Worm (Caenorhabditis elegans) whole organism, L2 larva: Measurements from ENCODE around the gene best-2.

Experiments
- C34F6.9 ChIP-seq: fragments of 150-350 bp; optimal IDR thresholded peaks from 2 replicates; lab custom pipeline; 2014; ENCODE audit warnings: missing biosample characterization, missing genetic modification characterization
- F13H6.1 ChIP-seq: sonication (generic microtip); optimal IDR thresholded peaks from 2 replicates; lab custom pipeline; 2016; ENCODE audit warnings: missing genetic modification characterization, missing compliant biosample characterization
- R02D3.7 ChIP-seq: fragments of 150-350 bp; optimal IDR thresholded peaks from 2 replicates; lab custom pipeline; 2014; ENCODE audit warnings: missing biosample characterization, missing genetic modification characterization
- ZK546.5 ChIP-seq: sonication (generic microtip); optimal IDR thresholded peaks from 2 replicates; lab custom pipeline; 2017; ENCODE audit warnings: missing biosample characterization, missing genetic modification characterization
- aly-2 ChIP-seq: fragments of 150-350 bp; optimal IDR thresholded peaks from 2 replicates; lab custom pipeline; 2014; ENCODE audit warnings: missing biosample characterization, missing genetic modification characterization
- blmp-1 ChIP-seq: sonication (generic microtip); optimal IDR thresholded peaks from 2 replicates; lab custom pipeline; 2017; ENCODE audit warnings: missing genetic modification characterization, mild to moderate bottlenecking, missing compliant biosample characterization, antibody characterized with exemption, moderate library complexity; ENCODE audit not compliant: insufficient read depth
- ceh-82 ChIP-seq: fragments of 150-350 bp; optimal IDR thresholded peaks from 2 replicates; lab custom pipeline; 2014; ENCODE audit warnings: missing biosample characterization, missing genetic modification characterization
- crh-2 ChIP-seq: sonication (generic microtip); optimal IDR thresholded peaks from 2 replicates; lab custom pipeline; 2017; ENCODE audit warnings: missing biosample characterization, missing genetic modification characterization
- dmd-4 ChIP-seq: sonication (generic microtip); optimal IDR thresholded peaks from 2 replicates; lab custom pipeline; 2017; ENCODE audit warnings: missing biosample characterization, missing genetic modification characterization
- elt-1 ChIP-seq: fragments of 150-350 bp; optimal IDR thresholded peaks from 2 replicates; lab custom pipeline; 2014; ENCODE audit warnings: missing biosample characterization, missing genetic modification characterization
- fos-1 ChIP-seq: fragments of 150-350 bp; optimal IDR thresholded peaks from 2 replicates; lab custom pipeline; 2014; ENCODE audit warnings: missing biosample characterization, missing genetic modification characterization
- lin-11 ChIP-seq: fragments of 150-350 bp; sonication (generic microtip); optimal IDR thresholded peaks from 2 replicates; lab custom pipeline; 2014; ENCODE audit warnings: missing biosample characterization, missing genetic modification characterization, inconsistent platforms, mixed read lengths
- lin-13 ChIP-seq: fragments of 150-350 bp; optimal IDR thresholded peaks from 2 replicates; lab custom pipeline; 2014; ENCODE audit warnings: missing biosample characterization, missing genetic modification reagents, missing genetic modification characterization
- lin-39 ChIP-seq: fragments of 150-350 bp; optimal IDR thresholded peaks from 2 replicates; lab custom pipeline; 2014; ENCODE audit warnings: missing biosample characterization, missing genetic modification reagents, missing genetic modification characterization
- lsy-2 ChIP-seq, 2 experiments: fragments of 150-350 bp in 1 of 2; sonication (generic microtip) in 1 of 2; optimal IDR thresholded peaks; 2 replicates each; lab custom pipeline; 2014 to 2017; ENCODE audit warnings: missing biosample characterization in 2 of 2, missing genetic modification characterization in 2 of 2
- mab-5 ChIP-seq: fragments of 150-350 bp; optimal IDR thresholded peaks from 2 replicates; lab custom pipeline; 2014; ENCODE audit warnings: missing biosample characterization, missing genetic modification characterization
- mbf-1 ChIP-seq: sonication (generic microtip); optimal IDR thresholded peaks from 2 replicates; lab custom pipeline; 2017; ENCODE audit warnings: missing biosample characterization, missing genetic modification characterization
- mdl-1 ChIP-seq, 2 experiments: fragments of 150-350 bp in 1 of 2; sonication (generic microtip) in 1 of 2; optimal IDR thresholded peaks; 2 replicates each; lab custom pipeline; 2017; ENCODE audit warnings: missing biosample characterization in 2 of 2, missing genetic modification characterization in 2 of 2
- nhr-10 ChIP-seq: sonication (generic microtip); optimal IDR thresholded peaks from 2 replicates; lab custom pipeline; 2017; ENCODE audit warnings: missing biosample characterization, missing genetic modification characterization
- nhr-11 ChIP-seq: fragments of 150-350 bp; optimal IDR thresholded peaks from 2 replicates; lab custom pipeline; 2014; ENCODE audit warnings: missing biosample characterization, missing genetic modification characterization
- nhr-129 ChIP-seq: fragments of 150-350 bp; optimal IDR thresholded peaks from 2 replicates; lab custom pipeline; 2014; ENCODE audit warnings: missing biosample characterization, missing genetic modification characterization
- nhr-21 ChIP-seq: fragments of 150-350 bp; optimal IDR thresholded peaks from 2 replicates; lab custom pipeline; 2014; ENCODE audit warnings: missing biosample characterization, missing genetic modification characterization
- nhr-23 ChIP-seq: fragments of 150-350 bp; optimal IDR thresholded peaks from 2 replicates; lab custom pipeline; 2014; ENCODE audit warnings: missing biosample characterization, missing genetic modification reagents, missing genetic modification characterization
- nhr-237 ChIP-seq: fragments of 150-350 bp; optimal IDR thresholded peaks from 2 replicates; lab custom pipeline; 2014; ENCODE audit warnings: missing biosample characterization, missing genetic modification characterization
- nhr-25 ChIP-seq: fragments of 150-350 bp; sonication (generic microtip); optimal IDR thresholded peaks from 3 replicates; lab custom pipeline; 2014; ENCODE audit warnings: missing biosample characterization, missing genetic modification characterization
- nhr-6 ChIP-seq: fragments of 150-350 bp; optimal IDR thresholded peaks from 2 replicates; lab custom pipeline; 2014; ENCODE audit warnings: missing biosample characterization, missing genetic modification characterization
- sem-4 ChIP-seq: fragments of 150-350 bp; optimal IDR thresholded peaks from 2 replicates; lab custom pipeline; 2014; ENCODE audit warnings: missing biosample characterization, missing genetic modification reagents, missing genetic modification characterization
- skn-1 ChIP-seq: sonication (generic microtip); optimal IDR thresholded peaks from 2 replicates; lab custom pipeline; 2017; ENCODE audit warnings: missing biosample characterization, missing genetic modification characterization
- sma-3 ChIP-seq: sonication (generic microtip); optimal IDR thresholded peaks from 2 replicates; lab custom pipeline; 2016; ENCODE audit warnings: missing genetic modification reagents, missing genetic modification characterization, missing compliant biosample characterization
- sma-9 ChIP-seq, 2 experiments: fragments of 150-350 bp in 1 of 2; sonication (generic microtip) in 1 of 2; optimal IDR thresholded peaks; 2 replicates each; lab custom pipeline; 2014 to 2016; ENCODE audit warnings: missing genetic modification characterization in 2 of 2, mild to moderate bottlenecking in 1 of 2, missing biosample characterization in 1 of 2, missing compliant biosample characterization in 1 of 2, missing genetic modification reagents in 1 of 2, moderate library complexity in 1 of 2
- snpc-4 ChIP-seq: fragments of 150-350 bp; optimal IDR thresholded peaks from 2 replicates; lab custom pipeline; 2014; ENCODE audit warnings: missing biosample characterization, missing genetic modification characterization
- unc-39 ChIP-seq: fragments of 150-350 bp; optimal IDR thresholded peaks from 2 replicates; lab custom pipeline; 2014; ENCODE audit warnings: missing biosample characterization, missing genetic modification characterization
- unc-55 ChIP-seq: fragments of 150-350 bp; sonication (generic microtip); optimal IDR thresholded peaks from 3 replicates; lab custom pipeline; 2014; ENCODE audit warnings: missing biosample characterization, missing genetic modification reagents, missing genetic modification characterization
- ztf-1 ChIP-seq: fragments of 200-800 bp; sonication (Bioruptor generic); conservative IDR thresholded peaks from 2 replicates; pipeline ENCODE4 v1.3.6; 2022; ENCODE audit warnings: missing genetic modification characterization, missing compliant biosample characterization

The best-2 gene

DNA sequence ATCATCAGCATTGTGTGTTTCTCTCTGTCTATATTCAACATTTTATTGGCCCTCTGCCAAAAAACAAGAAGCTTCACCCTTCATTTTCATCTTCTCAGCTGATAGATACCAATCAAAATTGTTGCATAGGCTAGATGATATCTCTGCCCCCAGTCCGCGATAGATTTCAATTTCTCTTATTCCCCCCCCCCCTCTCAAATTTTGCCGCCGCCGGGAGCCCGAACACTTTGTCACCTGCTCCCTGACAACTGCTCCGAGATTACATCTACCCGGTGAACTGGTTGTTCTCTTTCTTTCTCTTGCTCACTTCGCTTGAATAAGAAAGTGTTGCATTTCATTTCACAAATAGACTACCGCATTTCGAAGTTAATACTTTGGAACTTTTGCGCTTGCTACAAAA is 13.1 kb upstream of the best-2 start:
- TF ChIP-seq blmp-1 (tag; lab: Kevin White, UChicago): no peak
- TF ChIP-seq nhr-23 (tag; lab: Kevin White, UChicago): no peak
- no peak for TF ChIP-seq unc-39 (tag; lab: Kevin White, UChicago)
- TF ChIP-seq F13H6.1 (tag; lab: Kevin White, UChicago): peak; percentile 34
- peak; percentile 1 for TF ChIP-seq nhr-129 (tag; lab: Kevin White, UChicago)

DNA sequence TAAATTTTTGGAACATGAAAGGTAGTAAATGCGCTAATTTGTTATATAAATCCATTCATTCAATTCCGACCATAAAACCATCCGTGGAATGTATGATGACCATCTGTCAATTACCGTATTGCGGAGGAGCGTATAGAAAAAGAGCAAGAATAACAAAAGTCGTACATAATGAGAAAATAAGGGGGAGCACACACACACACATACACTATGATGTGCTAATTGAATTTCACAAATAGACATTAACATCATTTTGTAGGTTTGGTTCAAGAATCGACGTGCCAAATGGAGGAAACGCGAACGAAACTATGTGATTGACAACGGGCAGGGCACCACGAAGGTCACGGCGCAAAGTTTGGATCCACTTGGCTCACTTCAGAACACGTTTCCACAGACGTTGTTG is 8.5 kb upstream of the best-2 start:
- TF ChIP-seq C34F6.9 (tag; lab: Kevin White, UChicago): no peak
- TF ChIP-seq skn-1 (tag; lab: Kevin White, UChicago): no peak
- no peak for TF ChIP-seq ceh-82 (tag; lab: Kevin White, UChicago)
- no peak for TF ChIP-seq nhr-25 (tag; lab: Kevin White, UChicago)
- no peak for TF ChIP-seq lin-11 (tag; lab: Kevin White, UChicago)
- TF ChIP-seq unc-39 (tag; lab: Kevin White, UChicago): no peak
- no peak for TF ChIP-seq dmd-4 (tag; lab: Kevin White, UChicago)
- no peak for TF ChIP-seq sem-4
- TF ChIP-seq nhr-10 (tag; lab: Kevin White, UChicago): no peak
- no peak for TF ChIP-seq aly-2 (tag; lab: Kevin White, UChicago)
- TF ChIP-seq mbf-1 (tag; lab: Kevin White, UChicago): no peak
- TF ChIP-seq sma-9 (GFP tag; optimal IDR thresholded peaks at IDR 0.05; lab: Kevin White, UChicago): no peak
- TF ChIP-seq sma-9 (tag; optimal IDR thresholded peaks at IDR 0.05; lab: Kevin White, UChicago): no peak
- no peak for TF ChIP-seq nhr-11 (tag; lab: Kevin White, UChicago)
- TF ChIP-seq crh-2 (tag; lab: Kevin White, UChicago): no peak
- no peak for TF ChIP-seq snpc-4 (tag; lab: Kevin White, UChicago)
- no peak for TF ChIP-seq nhr-237
- TF ChIP-seq ztf-1 (GFP tag; lab: Robert Waterston, UW): no peak
- TF ChIP-seq F13H6.1 (tag; lab: Kevin White, UChicago): no peak
- TF ChIP-seq ZK546.5 (tag; lab: Kevin White, UChicago): no peak

DNA sequence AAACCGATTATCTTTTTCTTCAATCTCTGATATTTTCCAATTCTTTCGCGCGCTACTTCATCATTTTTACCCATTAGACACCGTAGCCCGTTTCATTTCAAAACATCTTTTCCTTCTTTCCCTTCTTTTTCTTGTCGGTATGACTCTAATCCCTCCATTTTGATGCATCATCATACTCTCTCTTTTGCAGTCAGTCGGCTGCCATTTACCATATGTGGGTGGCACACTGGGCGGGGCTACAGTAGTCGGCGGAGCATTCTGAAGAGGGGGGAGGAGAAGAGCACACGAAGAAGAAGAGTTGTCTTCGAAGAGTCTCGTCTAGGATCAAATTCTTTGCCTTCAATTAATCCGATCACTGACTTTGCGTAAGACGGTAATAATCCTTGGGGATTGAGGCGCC is 5.9 kb upstream of the best-2 start, which contains the start of gene unc-30:
TSS of gene unc-30 (plus strand) at position 184 of the 400 bp plus-strand sequence.
- TF ChIP-seq sma-3 (GFP tag; lab: Kevin White, UChicago) (no peak), nhr-129 (tag; lab: Kevin White, UChicago) (peak; percentile 18), lsy-2 (tag; optimal IDR thresholded peaks at IDR 0.05; lab: Kevin White, UChicago) (peak in 1 of 2 experiments; percentile 21), unc-55 (GFP tag; lab: Kevin White, UChicago) (peak; percentile 84), mab-5 (tag; lab: Kevin White, UChicago) (peak; percentile 19)
- TF ChIP-seq, all 48 proteins: peak for 4

DNA sequence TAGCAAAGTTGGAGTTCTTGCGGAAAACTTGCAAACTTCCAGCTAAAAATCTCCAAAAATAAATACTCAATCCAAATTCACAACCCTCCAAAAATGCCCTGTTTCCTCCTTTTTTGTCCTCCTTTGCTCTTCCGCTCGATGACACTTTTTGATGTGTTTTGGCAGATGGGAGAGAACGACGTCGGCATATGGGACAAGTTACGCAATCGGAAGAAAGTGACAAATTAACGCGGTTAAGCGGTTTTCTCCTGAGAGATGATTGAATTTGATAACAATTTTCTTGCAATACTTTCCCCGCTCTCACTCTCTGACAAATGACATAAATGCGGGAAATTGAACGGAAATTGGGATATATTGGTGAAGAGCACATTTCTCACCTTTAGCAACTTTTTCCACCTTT is 3.8 kb upstream of the best-2 start:
- TF ChIP-seq F13H6.1 (tag; lab: Kevin White, UChicago) (no peak), fos-1 (tag; lab: Kevin White, UChicago) (no peak), R02D3.7 (tag; lab: Kevin White, UChicago) (no peak), dmd-4 (tag; lab: Kevin White, UChicago) (no peak), nhr-237 (no peak), blmp-1 (tag; lab: Kevin White, UChicago) (no peak), ceh-82 (tag; lab: Kevin White, UChicago) (no peak), lin-39 (tag; lab: Kevin White, UChicago) (no peak), nhr-6 (tag; lab: Kevin White, UChicago) (no peak), mbf-1 (tag; lab: Kevin White, UChicago) (no peak), elt-1 (no peak), ZK546.5 (tag; lab: Kevin White, UChicago) (no peak), ztf-1 (GFP tag; lab: Robert Waterston, UW) (no peak), lsy-2 (tag; optimal IDR thresholded peaks at IDR 0.05; lab: Kevin White, UChicago) (no peak), mdl-1 (tag; optimal IDR thresholded peaks at IDR 0.05; lab: Kevin White, UChicago) (no peak)

DNA sequence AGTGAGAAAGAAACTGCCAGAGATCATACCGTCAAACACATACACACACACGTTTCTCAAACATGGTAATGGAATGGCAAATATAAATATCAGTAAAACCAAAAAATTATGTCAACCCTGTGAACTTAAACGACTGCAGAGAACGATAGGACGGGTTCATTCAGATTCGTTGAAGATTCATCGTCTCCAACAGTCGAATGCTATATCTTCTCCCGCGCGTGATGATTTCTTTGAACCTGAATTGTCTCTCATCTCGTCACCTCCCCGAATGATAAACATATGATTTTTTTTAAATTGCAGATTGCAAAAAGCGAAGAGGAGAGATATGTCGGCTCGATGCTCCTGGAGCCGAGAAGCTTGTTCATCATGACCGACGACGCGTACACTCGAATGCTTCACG is 2.0 kb downstream of the best-2 start:
- TF ChIP-seq nhr-129 (tag; lab: Kevin White, UChicago) (peak; percentile 55), nhr-21 (tag; lab: Kevin White, UChicago) (peak; percentile 57), dmd-4 (tag; lab: Kevin White, UChicago) (no peak), fos-1 (tag; lab: Kevin White, UChicago) (peak; percentile 11), sma-3 (GFP tag; lab: Kevin White, UChicago) (no peak), lin-13 (GFP tag; lab: Kevin White, UChicago) (no peak), nhr-25 (tag; lab: Kevin White, UChicago) (peak; percentile 11), C34F6.9 (tag; lab: Kevin White, UChicago) (no peak), lin-11 (tag; lab: Kevin White, UChicago) (no peak), mbf-1 (tag; lab: Kevin White, UChicago) (no peak), sma-9 (GFP tag; optimal IDR thresholded peaks at IDR 0.05; lab: Kevin White, UChicago) (no peak), sma-9 (tag; optimal IDR thresholded peaks at IDR 0.05; lab: Kevin White, UChicago) (no peak)
